Fruit fly (Drosophila melanogaster): Measurements from ENCODE around the gene CG33500.

dm6 chr3L:11472991-11473390 is 35.4 kb upstream of the CG33500 start, which contains the start of gene Vha16-3:
- TF ChIP-seq h (optimal IDR thresholded peaks at IDR 0.05), result no peak
- no peak for TF ChIP-seq psq (optimal IDR thresholded peaks at IDR 0.05)
